Worm (Caenorhabditis elegans) whole organism, young adult: ENCODE data around the gene C14F11.7.

Experiments used
- K11D2.4 ChIP-seq: fragments of 200-800 bp; sonication (Bioruptor generic); IDR thresholded peaks from 2 replicates; pipeline ENCODE4 v1.3.6; 2022; ENCODE audit warnings: missing genetic modification reagents, missing genetic modification characterization, missing compliant biosample characterization
- ama-1 ChIP-seq, 3 experiments: fragments of 150-350 bp in 1 of 3; sonication (generic microtip) in 2 of 3; optimal IDR thresholded peaks; 2 replicates each; lab custom pipeline; 2014 to 2018; ENCODE audit warnings: missing biosample characterization in 2 of 3, missing genetic modification characterization in 2 of 3, missing genetic modification reagents in 2 of 3
- atf-7 ChIP-seq: sonication (generic microtip); optimal IDR thresholded peaks from 2 replicates; lab custom pipeline; 2017; ENCODE audit warnings: mild to moderate bottlenecking, missing genetic modification characterization, missing compliant biosample characterization
- athp-1 ChIP-seq: sonication (generic microtip); optimal IDR thresholded peaks from 2 replicates; lab custom pipeline; 2017; ENCODE audit warnings: mild to moderate bottlenecking, missing genetic modification characterization, missing compliant biosample characterization
- ceh-100 ChIP-seq: fragments of 200-800 bp; sonication (Bioruptor generic); IDR thresholded peaks from 2 replicates; pipeline ENCODE4 v1.3.6; 2022; ENCODE audit warnings: missing genetic modification reagents, missing genetic modification characterization, missing compliant biosample characterization
- hmg-20 ChIP-seq: fragments of 200-800 bp; sonication (Bioruptor generic); IDR thresholded peaks from 2 replicates; pipeline ENCODE4 v1.3.6; 2022; ENCODE audit warnings: missing genetic modification reagents, missing genetic modification characterization, missing compliant biosample characterization
- nfyb-1 ChIP-seq: fragments of 200-800 bp; sonication (Bioruptor generic); IDR thresholded peaks from 2 replicates; pipeline ENCODE4 v1.3.6; 2022; ENCODE audit warnings: missing genetic modification reagents, missing genetic modification characterization, missing compliant biosample characterization
- nhr-80 ChIP-seq: sonication (generic microtip); optimal IDR thresholded peaks from 2 replicates; lab custom pipeline; 2016; ENCODE audit warnings: missing genetic modification characterization, missing compliant biosample characterization
- pha-4 ChIP-seq: fragments of 150-350 bp; sonication (generic microtip); optimal IDR thresholded peaks from 2 replicates; lab custom pipeline; 2014; ENCODE audit warnings: missing biosample characterization, missing genetic modification reagents, missing genetic modification characterization
- sea-2 ChIP-seq: fragments of 200-800 bp; sonication (Bioruptor generic); IDR thresholded peaks from 2 replicates; pipeline ENCODE4 v1.3.6; 2022; ENCODE audit warnings: missing genetic modification characterization, missing compliant biosample characterization
- snpc-1.1 ChIP-seq: sonication (generic microtip); optimal IDR thresholded peaks from 2 replicates; lab custom pipeline; 2017; ENCODE audit warnings: missing genetic modification characterization, mild to moderate bottlenecking, missing compliant biosample characterization, antibody characterized with exemption, moderate library complexity, missing genotype, missing genetic modification reagents; ENCODE audit not compliant: insufficient read depth
- tbx-9 ChIP-seq: sonication (generic microtip); optimal IDR thresholded peaks from 2 replicates; lab custom pipeline; 2016; ENCODE audit warnings: borderline replicate concordance, missing genetic modification characterization, inconsistent platforms, missing compliant biosample characterization

DNA sequence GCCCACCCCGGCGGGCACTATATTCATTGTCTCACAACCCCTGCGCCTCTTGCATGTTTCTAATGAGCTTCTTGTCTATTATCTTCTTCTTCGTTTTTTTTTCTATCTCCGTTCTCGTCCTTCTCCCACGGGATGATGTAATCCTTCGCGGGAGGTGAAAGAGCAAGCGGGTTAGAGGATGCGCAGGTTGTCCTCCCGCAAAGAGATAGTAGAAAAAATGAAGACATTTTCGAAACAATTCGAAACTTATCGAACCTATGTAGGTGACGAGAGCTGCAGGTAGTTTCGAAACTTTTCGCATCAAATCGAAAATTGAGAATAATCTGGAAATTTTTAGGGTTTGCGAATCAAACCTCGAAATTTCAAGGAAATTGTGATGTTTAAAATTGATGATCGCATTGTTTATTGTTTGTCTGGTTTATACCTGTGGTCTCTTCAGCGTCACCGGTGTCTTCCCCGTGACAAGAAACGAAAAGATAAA is 41.9 kb upstream of the C14F11.7 start:
- no peak for TF ChIP-seq hmg-20
- TF ChIP-seq tbx-9 = no peak
- TF ChIP-seq ceh-100 (GFP tag; lab: Robert Waterston, UW) = no peak
- TF ChIP-seq sea-2 (GFP tag; lab: Robert Waterston, UW) = no peak
- TF ChIP-seq ama-1 (optimal IDR thresholded peaks at IDR 0.05; lab: Kevin White, UChicago) = no peak
- TF ChIP-seq ama-1 (GFP tag; optimal IDR thresholded peaks at IDR 0.05; lab: Kevin White, UChicago) = no peak
- no peak for TF ChIP-seq K11D2.4 (GFP tag; lab: Robert Waterston, UW)
- TF ChIP-seq athp-1 = no peak
- TF ChIP-seq pha-4 (tag; lab: Kevin White, UChicago) = no peak
- TF ChIP-seq nfyb-1 (GFP tag; lab: Robert Waterston, UW) = 0 out of 2 replicates have a peak, but pooled peaks have one; percentile 38
- TF ChIP-seq snpc-1.1 (tag; lab: Kevin White, UChicago) = no peak
- TF ChIP-seq nhr-80 = peak; percentile 84
- no peak for TF ChIP-seq atf-7
